Worm (Caenorhabditis elegans) whole organism, midembryonic: Measurements from ENCODE around the gene K02H11.4.

Source experiments
- cog-1 ChIP-seq: sonication (generic microtip); optimal IDR thresholded peaks from 2 replicates; lab custom pipeline; 2016; ENCODE audit warnings: missing genetic modification characterization, missing compliant biosample characterization
- flt-1 ChIP-seq: fragments of 200-800 bp; sonication (Bioruptor generic); IDR thresholded peaks from 2 replicates; pipeline ENCODE4 v1.3.6; 2022; ENCODE audit warnings: missing genetic modification characterization, missing compliant biosample characterization
- klf-2 ChIP-seq: fragments of 200-800 bp; sonication (Bioruptor generic); conservative IDR thresholded peaks from 2 replicates; pipeline ENCODE4 v1.3.6; 2022; ENCODE audit warnings: missing genetic modification reagents, missing genetic modification characterization, missing compliant biosample characterization
- med-1 ChIP-seq: sonication (generic microtip); optimal IDR thresholded peaks from 2 replicates; lab custom pipeline; 2017; ENCODE audit warnings: missing genetic modification characterization, mild to moderate bottlenecking, missing compliant biosample characterization, antibody characterized with exemption, missing genetic modification reagents; ENCODE audit not compliant: insufficient read depth
- ref-1 ChIP-seq: fragments of 200-800 bp; sonication (Bioruptor generic); conservative IDR thresholded peaks from 2 replicates; pipeline ENCODE4 v1.3.6; 2022; ENCODE audit warnings: missing genetic modification reagents, missing genetic modification characterization, missing compliant biosample characterization
- tab-1 ChIP-seq: fragments of 200-800 bp; sonication (Bioruptor generic); IDR thresholded peaks from 2 replicates; pipeline ENCODE4 v1.3.6; 2022; ENCODE audit warnings: missing genetic modification characterization, missing compliant biosample characterization

DNA sequence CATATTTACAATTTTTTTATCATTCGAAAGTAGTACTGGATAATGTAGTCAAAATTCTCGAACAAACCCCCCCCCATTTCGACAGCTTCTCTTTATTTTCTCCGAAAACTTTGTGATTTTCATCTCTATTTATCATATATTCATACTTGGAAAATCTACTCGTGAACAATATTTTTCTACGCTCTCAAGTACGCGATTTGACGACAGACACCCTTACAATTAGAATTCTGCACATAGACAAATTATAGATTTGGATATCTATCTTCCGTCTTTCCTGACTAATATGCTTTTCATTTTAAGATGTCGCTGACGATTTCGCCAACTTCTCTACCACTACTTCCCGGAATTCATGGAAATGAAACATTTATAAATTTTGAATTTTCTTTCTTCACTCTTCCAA, 25.1 kb downstream of the K02H11.4 start, which contains the start of gene sru-28:
- TF ChIP-seq cog-1 (tag; lab: Kevin White, UChicago), result no peak
- TF ChIP-seq tab-1 (GFP tag; lab: Robert Waterston, UW), result no peak
- TF ChIP-seq flt-1, result no peak
- no peak for TF ChIP-seq ref-1 (GFP tag; lab: Robert Waterston, UW)
- TF ChIP-seq klf-2 (GFP tag; lab: Robert Waterston, UW), result no peak
- TF ChIP-seq med-1 (GFP tag; lab: Kevin White, UChicago), result no peak
